Fruit fly (Drosophila melanogaster): ENCODE measurements around the gene CG8010.

CG8010 gene

DNA sequence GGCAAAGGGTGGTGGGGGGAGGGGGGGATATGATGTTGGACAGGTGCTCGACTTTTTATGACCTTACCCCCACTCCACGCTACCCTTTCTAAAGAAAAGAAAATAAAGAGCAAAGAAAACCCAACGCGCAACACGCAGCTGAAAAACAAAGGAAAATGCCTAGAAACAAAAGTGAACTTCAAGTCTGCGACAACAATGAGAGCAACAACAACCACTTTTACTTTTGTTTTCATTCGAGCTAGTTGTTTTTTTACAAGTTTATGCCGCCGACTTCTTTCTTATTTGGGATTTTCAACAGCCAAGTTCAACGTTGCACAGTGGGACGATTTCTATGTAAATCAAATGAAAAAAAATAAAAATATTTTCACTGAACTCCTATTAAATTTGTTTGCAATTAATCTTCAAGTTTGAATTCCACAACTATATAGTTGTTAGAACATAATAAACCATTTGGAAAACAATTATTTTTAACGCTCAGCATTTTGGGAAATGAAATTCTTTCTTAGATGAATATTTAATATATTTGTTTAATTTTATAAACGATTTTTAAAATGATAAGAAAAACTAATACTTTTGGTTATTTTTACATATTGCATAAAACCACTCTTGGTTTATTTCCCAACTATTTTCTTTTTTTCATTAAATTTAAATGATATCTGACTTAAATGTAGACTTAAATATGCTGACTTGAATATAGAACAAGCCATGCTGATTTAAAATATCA, 44.0 kb downstream of the CG8010 start (continued):
- TF ChIP-seq prd (optimal IDR thresholded peaks at IDR 0.05), result no peak
- no peak; the same call in 2 of the 3 replicates for TF ChIP-seq prd (GFP tag; IDR thresholded peaks at IDR 0.05)
- no peak for TF ChIP-seq nom (GFP tag; optimal IDR thresholded peaks at IDR 0.05)
- no peak for TF ChIP-seq hth (optimal IDR thresholded peaks at IDR 0.05)
- TF ChIP-seq schlank (tag; optimal IDR thresholded peaks at IDR 0.05), result no peak
- TF ChIP-seq sisA (GFP tag; IDR thresholded peaks at IDR 0.05), result no peak
- no peak for TF ChIP-seq stc (GFP tag; IDR thresholded peaks at IDR 0.05)
- TF ChIP-seq CG17912 (GFP tag; optimal IDR thresholded peaks at IDR 0.05), result no peak
- no peak for TF ChIP-seq al (GFP tag; IDR thresholded peaks at IDR 0.05)
- TF ChIP-seq dpn (GFP tag; optimal IDR thresholded peaks at IDR 0.05), result peak in 1 of 2 experiments; percentile 22
- no peak for TF ChIP-seq toy (GFP tag; IDR thresholded peaks at IDR 0.05)
- TF ChIP-seq slbo (GFP tag; IDR thresholded peaks at IDR 0.05), result 0 out of 2 replicates have a peak, but pooled peaks have one; percentile 13
- TF ChIP-seq lola (GFP tag; optimal IDR thresholded peaks at IDR 0.05), result peak in 1 of 3 experiments; percentile 61
- TF ChIP-seq CG8924 (tag; optimal IDR thresholded peaks at IDR 0.05), result peak; percentile 63
- TF ChIP-seq HLH3B (GFP tag; IDR thresholded peaks at IDR 0.05), result no peak
- TF ChIP-seq ara (GFP tag; IDR thresholded peaks at IDR 0.05), result no peak
- no peak for TF ChIP-seq CG33213 (GFP tag; optimal IDR thresholded peaks at IDR 0.05)
- no peak for TF ChIP-seq CG12942 (GFP tag; optimal IDR thresholded peaks at IDR 0.05)
- TF ChIP-seq rib (GFP tag; IDR thresholded peaks at IDR 0.05), result no peak
- TF ChIP-seq odd (GFP tag; optimal IDR thresholded peaks at IDR 0.05), result peak; percentile 27
- TF ChIP-seq Sox100B (GFP tag; optimal IDR thresholded peaks at IDR 0.05), result peak; percentile 72
- TF ChIP-seq Hr51 (GFP tag; optimal IDR thresholded peaks at IDR 0.05), result peak in 1 of 2 experiments; percentile 65
- TF ChIP-seq CG9609 (GFP tag; optimal IDR thresholded peaks at IDR 0.05), result no peak
- TF ChIP-seq CG31365 (tag; optimal IDR thresholded peaks at IDR 0.05), result no peak
- TF ChIP-seq CG17802 (tag; optimal IDR thresholded peaks at IDR 0.05), result no peak
- peak; percentile 76 for TF ChIP-seq CG7556 (GFP tag; optimal IDR thresholded peaks at IDR 0.05)
- no peak for TF ChIP-seq Dll (GFP tag; IDR thresholded peaks at IDR 0.05; ENCODE audit: partially characterized antibody)
- no peak for TF ChIP-seq CG4854 (GFP tag; optimal IDR thresholded peaks at IDR 0.05)
- TF ChIP-seq CG16863 (GFP tag; optimal IDR thresholded peaks at IDR 0.05), result no peak
- TF ChIP-seq Sox102F (GFP tag; optimal IDR thresholded peaks at IDR 0.05), result peak; percentile 64
- TF ChIP-seq CG13287 (GFP tag; IDR thresholded peaks at IDR 0.05; ENCODE audit: partially characterized antibody), result no peak
- TF ChIP-seq trem (tag; optimal IDR thresholded peaks at IDR 0.05), result no peak
- peak; percentile 28 for TF ChIP-seq cwo (GFP tag; optimal IDR thresholded peaks at IDR 0.05)
- TF ChIP-seq BtbVII (GFP tag; optimal IDR thresholded peaks at IDR 0.05), result peak; percentile 3
- peak; percentile 35 for TF ChIP-seq bcd (GFP tag; optimal IDR thresholded peaks at IDR 0.05)
- no peak for TF ChIP-seq CG7357 (GFP tag; IDR thresholded peaks at IDR 0.05)
- TF ChIP-seq Med (GFP tag), result no peak
- peak; percentile 38 for TF ChIP-seq CG13424 (tag; optimal IDR thresholded peaks at IDR 0.05)
- TF ChIP-seq CG2678 (tag; optimal IDR thresholded peaks at IDR 0.05), result peak; percentile 64
- peak; percentile 7 for TF ChIP-seq CG2116 (GFP tag; optimal IDR thresholded peaks at IDR 0.05)
- TF ChIP-seq CG10267 (tag; optimal IDR thresholded peaks at IDR 0.05), result peak; percentile 31
- TF ChIP-seq ATbp (GFP tag; optimal IDR thresholded peaks at IDR 0.05), result peak; percentile 8
- TF ChIP-seq ssp (GFP tag; IDR thresholded peaks at IDR 0.05), result no peak
- no peak for TF ChIP-seq pzg (GFP tag; optimal IDR thresholded peaks at IDR 0.05)
